Fruit fly (Drosophila melanogaster) whole organism, embryonic: ENCODE measurements around the gene Gprk2.

ENCODE experiments used
- Abd-B ChIP-seq: fragments of 200-800 bp; sonication (Bioruptor generic); optimal IDR thresholded peaks from 2 replicates; lab custom pipeline; 2018; ENCODE audit warnings: missing biosample characterization, mild to moderate bottlenecking, missing genetic modification characterization, moderate library complexity
- Adf1 ChIP-seq: fragments of 200-800 bp; sonication (Bioruptor generic); IDR thresholded peaks from 2 replicates; pipeline ENCODE4 v1.3.6; 2022; ENCODE audit warnings: missing biosample characterization, missing genetic modification characterization
- Atf3 ChIP-seq: fragments of 200-800 bp; sonication (Bioruptor generic); optimal IDR thresholded peaks from 3 replicates; lab custom pipeline; 2016; ENCODE audit warnings: missing biosample characterization, missing genetic modification characterization
- Bgb ChIP-seq: fragments of 200-800 bp; sonication (Bioruptor generic); IDR thresholded peaks from 2 replicates; pipeline ENCODE4 v1.3.6; 2022; ENCODE audit warnings: missing biosample characterization, missing genetic modification characterization; ENCODE audit not compliant: partially characterized antibody
- C15 ChIP-seq: fragments of 200-800 bp; sonication (Bioruptor generic); IDR thresholded peaks from 3 replicates; pipeline ENCODE4 v1.3.6; 2022; ENCODE audit warnings: missing biosample characterization, missing genetic modification characterization
- CG10209 ChIP-seq: fragments of 200-800 bp; sonication (Bioruptor generic); optimal IDR thresholded peaks from 3 replicates; lab custom pipeline; 2017; ENCODE audit warnings: missing biosample characterization, mild to moderate bottlenecking, missing genetic modification characterization, missing genetic modification reagents
- CG12236 ChIP-seq: fragments of 200-800 bp; sonication (Bioruptor generic); optimal IDR thresholded peaks from 2 replicates; lab custom pipeline; 2016; ENCODE audit warnings: missing biosample characterization, missing genetic modification characterization
- CG12659 ChIP-seq: fragments of 200-800 bp; sonication (Bioruptor generic); optimal IDR thresholded peaks from 3 replicates; lab custom pipeline; 2017; ENCODE audit warnings: mild to moderate bottlenecking, missing biosample characterization, missing genetic modification reagents, missing genetic modification characterization
- CG12942 ChIP-seq: fragments of 200-800 bp; sonication (Bioruptor generic); optimal IDR thresholded peaks from 3 replicates; lab custom pipeline; 2016; ENCODE audit warnings: missing biosample characterization, missing genetic modification characterization
- CG13296 ChIP-seq: fragments of 200-800 bp; sonication (Bioruptor generic); optimal IDR thresholded peaks from 3 replicates; lab custom pipeline; 2018; ENCODE audit warnings: missing biosample characterization, mild to moderate bottlenecking, missing genetic modification characterization
- CG14965 ChIP-seq: fragments of 200-800 bp; sonication (Bioruptor generic); optimal IDR thresholded peaks from 2 replicates; lab custom pipeline; 2016; ENCODE audit warnings: missing biosample characterization, missing genetic modification characterization, borderline replicate concordance
- CG15514 ChIP-seq: fragments of 200-800 bp; sonication (Bioruptor generic); optimal IDR thresholded peaks from 3 replicates; lab custom pipeline; 2017; ENCODE audit warnings: missing biosample characterization, missing genetic modification characterization, mild to moderate bottlenecking, moderate library complexity, missing genetic modification reagents
- CG17829 ChIP-seq: fragments of 200-800 bp; optimal IDR thresholded peaks from 2 replicates; lab custom pipeline; 2019; ENCODE audit warnings: missing biosample characterization, mild to moderate bottlenecking, missing genetic modification characterization, moderate library complexity
- CG31441 ChIP-seq: fragments of 200-800 bp; sonication (Bioruptor generic); IDR thresholded peaks from 2 replicates; pipeline ENCODE4 v1.3.6; 2022; ENCODE audit warnings: missing biosample characterization, missing genetic modification characterization
- CG3163 ChIP-seq: fragments of 200-800 bp; sonication (Bioruptor generic); optimal IDR thresholded peaks from 3 replicates; lab custom pipeline; 2016; ENCODE audit warnings: missing biosample characterization, missing genetic modification characterization
- CG32767 ChIP-seq: fragments of 200-800 bp; sonication (Bioruptor generic); IDR thresholded peaks from 2 replicates; pipeline ENCODE4 v1.3.6; 2022; ENCODE audit warnings: missing biosample characterization, missing genetic modification characterization
- CG34224 ChIP-seq: fragments of 200-800 bp; sonication (Bioruptor generic); IDR thresholded peaks from 3 replicates; pipeline ENCODE4 v1.3.6; 2022; ENCODE audit warnings: missing biosample characterization, missing genetic modification characterization; ENCODE audit not compliant: partially characterized antibody
- CG34422 ChIP-seq: fragments of 200-800 bp; sonication (Bioruptor generic); IDR thresholded peaks from 3 replicates; pipeline ENCODE4 v1.3.6; 2022; ENCODE audit warnings: missing biosample characterization, missing genetic modification characterization
- CG3726 ChIP-seq: fragments of 200-800 bp; sonication (Bioruptor generic); IDR thresholded peaks from 3 replicates; pipeline ENCODE4, ENCODE4 v1.3.6; 2022; ENCODE audit warnings: missing biosample characterization, missing genetic modification characterization
- CG3847 ChIP-seq: fragments of 200-800 bp; sonication (Bioruptor generic); IDR thresholded peaks from 2 replicates; pipeline ENCODE4 v1.3.6; 2022; ENCODE audit warnings: missing biosample characterization, missing genetic modification characterization
- CG5180 ChIP-seq: fragments of 200-800 bp; sonication (Bioruptor generic); optimal IDR thresholded peaks from 3 replicates; lab custom pipeline; 2017; ENCODE audit warnings: missing biosample characterization, missing genetic modification characterization, mild to moderate bottlenecking, moderate library complexity, missing genetic modification reagents
- CG7839 ChIP-seq: fragments of 200-800 bp; sonication (Bioruptor generic); optimal IDR thresholded peaks from 3 replicates; lab custom pipeline; 2018; ENCODE audit warnings: missing biosample characterization, mild to moderate bottlenecking, missing genetic modification characterization, moderate library complexity
- CG8359 ChIP-seq: fragments of 200-800 bp; sonication (Bioruptor generic); optimal IDR thresholded peaks from 2 replicates; lab custom pipeline; 2017; ENCODE audit warnings: missing biosample characterization, mild to moderate bottlenecking, missing genetic modification characterization, borderline replicate concordance
- Chrac-16 ChIP-seq: fragments of 200-800 bp; sonication (Bioruptor generic); optimal IDR thresholded peaks from 3 replicates; lab custom pipeline; 2016; ENCODE audit warnings: missing biosample characterization, missing genetic modification characterization
- Drgx ChIP-seq: fragments of 200-800 bp; sonication (Bioruptor generic); IDR thresholded peaks from 2 replicates; pipeline ENCODE4 v1.3.6; 2022; ENCODE audit warnings: missing biosample characterization, missing genetic modification characterization
- Ets97D ChIP-seq: fragments of 200-800 bp; sonication (Bioruptor generic); optimal IDR thresholded peaks from 3 replicates; lab custom pipeline; 2016; ENCODE audit warnings: missing biosample characterization, missing genetic modification characterization
- H15 ChIP-seq: fragments of 200-800 bp; sonication (Bioruptor generic); IDR thresholded peaks from 3 replicates; pipeline ENCODE4 v1.3.6; 2022; ENCODE audit warnings: missing biosample characterization, missing genetic modification characterization
- Hr78 ChIP-seq, 2 experiments: fragments of 200-800 bp in 1 of 2; fragments of >200 bp in 1 of 2; sonication (Bioruptor generic) in 1 of 2; optimal IDR thresholded peaks; 2 replicates each; lab custom pipeline; 2017 to 2019; ENCODE audit warnings: missing biosample characterization in 2 of 2, missing genetic modification characterization in 2 of 2, mild to moderate bottlenecking in 1 of 2, moderate library complexity in 1 of 2
- MESR4 ChIP-seq: fragments of 200-800 bp; sonication (Bioruptor generic); optimal IDR thresholded peaks from 2 replicates; lab custom pipeline; 2018; ENCODE audit warnings: missing biosample characterization, mild to moderate bottlenecking, missing genetic modification characterization, moderate library complexity
- Mad ChIP-seq: fragments of 200-800 bp; sonication (Bioruptor generic); optimal IDR thresholded peaks from 2 replicates; lab custom pipeline; 2016; ENCODE audit warnings: missing biosample characterization, missing genetic modification characterization
- Meics ChIP-seq: fragments of 200-800 bp; sonication (Bioruptor generic); optimal IDR thresholded peaks from 2 replicates; lab custom pipeline; 2017; ENCODE audit warnings: missing biosample characterization, mild to moderate bottlenecking, missing genetic modification characterization
- Oli ChIP-seq: fragments of 200-800 bp; sonication (Bioruptor generic); optimal IDR thresholded peaks from 2 replicates; lab custom pipeline; 2018; ENCODE audit warnings: missing biosample characterization, mild to moderate bottlenecking, missing genetic modification characterization, moderate library complexity
- PHDP ChIP-seq: fragments of 200-800 bp; sonication (Bioruptor generic); optimal IDR thresholded peaks from 3 replicates; lab custom pipeline; 2018; ENCODE audit warnings: missing biosample characterization, mild to moderate bottlenecking, missing genetic modification characterization, moderate library complexity
- Ssrp ChIP-seq: fragments of 200-800 bp; sonication (Bioruptor generic); optimal IDR thresholded peaks from 2 replicates; lab custom pipeline; 2018; ENCODE audit warnings: missing biosample characterization, mild to moderate bottlenecking, missing genetic modification characterization, moderate library complexity
- Trl ChIP-seq, 3 experiments: fragments of >200 bp in 2 of 3; fragments of 200-800 bp in 1 of 3; sonication (Bioruptor generic) in 1 of 3; optimal IDR thresholded peaks; 2 replicates in 1 of 3; 3 replicates in 2 of 3; lab custom pipeline; 2016 to 2017; ENCODE audit warnings: missing biosample characterization in 1 of 3, missing genetic modification characterization in 1 of 3
- ato ChIP-seq: fragments of 200-800 bp; sonication (Bioruptor generic); IDR thresholded peaks from 2 replicates; pipeline ENCODE4 v1.3.6; 2022; ENCODE audit warnings: missing biosample characterization, missing genetic modification characterization; ENCODE audit not compliant: partially characterized antibody
- cad ChIP-seq: fragments of >200 bp; optimal IDR thresholded peaks from 2 replicates; lab custom pipeline; 2017; ENCODE audit warnings: missing biosample characterization, missing genetic modification characterization
- croc ChIP-seq: fragments of 200-800 bp; sonication (Bioruptor generic); conservative IDR thresholded peaks from 3 replicates; pipeline ENCODE4 v1.3.6; 2022; ENCODE audit warnings: missing biosample characterization, missing genetic modification characterization
- dysf ChIP-seq: fragments of 200-800 bp; sonication (Bioruptor generic); IDR thresholded peaks from 3 replicates; pipeline ENCODE4 v1.3.6; 2022; ENCODE audit warnings: missing biosample characterization, missing genetic modification characterization
- ems ChIP-seq: fragments of 200-800 bp; sonication (Bioruptor generic); optimal IDR thresholded peaks from 3 replicates; lab custom pipeline; 2016; ENCODE audit warnings: missing biosample characterization, missing genetic modification characterization
- exex ChIP-seq: fragments of 200-800 bp; sonication (Bioruptor generic); optimal IDR thresholded peaks from 4 replicates; lab custom pipeline; 2018; ENCODE audit warnings: missing biosample characterization, mild to moderate bottlenecking, missing genetic modification characterization, moderate library complexity
- gce ChIP-seq: fragments of 200-800 bp; sonication (Bioruptor generic); IDR thresholded peaks from 3 replicates; pipeline ENCODE4 v1.3.6; 2022; ENCODE audit warnings: missing biosample characterization, missing genetic modification characterization
- lmd ChIP-seq: fragments of 200-800 bp; sonication (Bioruptor generic); IDR thresholded peaks from 2 replicates; pipeline ENCODE4 v1.3.6; 2022; ENCODE audit warnings: missing biosample characterization, missing genetic modification characterization
- maf-S ChIP-seq: fragments of 200-800 bp; sonication (Bioruptor generic); optimal IDR thresholded peaks from 2 replicates; lab custom pipeline; 2016; ENCODE audit warnings: missing biosample characterization, missing genetic modification characterization
- nmo ChIP-seq: fragments of 200-800 bp; sonication (Bioruptor generic); optimal IDR thresholded peaks from 2 replicates; lab custom pipeline; 2018; ENCODE audit warnings: missing biosample characterization, mild to moderate bottlenecking, missing genetic modification characterization, moderate library complexity
- pho ChIP-seq: fragments of 200-800 bp; sonication (Bioruptor generic); optimal IDR thresholded peaks from 2 replicates; lab custom pipeline; 2016; ENCODE audit warnings: missing biosample characterization, missing genetic modification characterization
- scrt ChIP-seq: fragments of 200-800 bp; sonication (Bioruptor generic); optimal IDR thresholded peaks from 2 replicates; lab custom pipeline; 2018; ENCODE audit warnings: missing biosample characterization, mild to moderate bottlenecking, missing genetic modification characterization, moderate library complexity
- unc-4 ChIP-seq: fragments of 200-800 bp; sonication (Bioruptor generic); IDR thresholded peaks from 2 replicates; pipeline ENCODE4 v1.3.6; 2022; ENCODE audit warnings: missing biosample characterization, missing genetic modification characterization; ENCODE audit not compliant: partially characterized antibody
- z ChIP-seq: fragments of 200-800 bp; sonication (Bioruptor generic); IDR thresholded peaks from 3 replicates; pipeline ENCODE4 v1.3.6; 2022; ENCODE audit warnings: missing biosample characterization, missing genetic modification characterization

The Gprk2 gene

dm6 chr3R:31381216-31381688 is 23.8 kb upstream of the Gprk2 start (continued):
- TF ChIP-seq C15 (no peak), Chrac-16 (GFP tag; lab: Kevin White, UChicago) (peak; percentile 28), Mad (GFP tag; lab: Kevin White, UChicago) (peak; percentile 14), pho (GFP tag; lab: Kevin White, UChicago) (peak; percentile 78), CG12236 (GFP tag; lab: Kevin White, UChicago) (no peak), CG12942 (GFP tag; lab: Kevin White, UChicago) (no peak), CG7839 (tag; lab: Kevin White, UChicago) (peak; percentile 52), Adf1 (GFP tag; lab: Robert Waterston, UW) (no peak), CG10209 (GFP tag; lab: Kevin White, UChicago) (peak; percentile 39), ems (peak; percentile 3), Ets97D (no peak), CG34422 (GFP tag; lab: Robert Waterston, UW) (no peak), exex (no peak), Meics (GFP tag; lab: Kevin White, UChicago) (peak; percentile 24), scrt (GFP tag; lab: Kevin White, UChicago) (no peak), CG14965 (GFP tag; lab: Kevin White, UChicago) (no peak), Bgb (GFP tag; lab: Robert Waterston, UW) (peak; percentile 77), z (GFP tag; lab: Robert Waterston, UW) (no peak), CG32767 (GFP tag; lab: Robert Waterston, UW) (no peak; the same call in 1 of the 2 replicates), maf-S (GFP tag; lab: Kevin White, UChicago) (peak; percentile 12), Atf3 (GFP tag; lab: Kevin White, UChicago) (peak; percentile 43), ato (GFP tag; lab: Robert Waterston, UW) (no peak), CG17829 (tag; lab: Kevin White, UChicago) (peak; percentile 4), CG3163 (peak; percentile 4), dysf (GFP tag; lab: Robert Waterston, UW) (peak; percentile 53; the same call in 2 of the 3 replicates), Ssrp (peak; percentile 19), gce (GFP tag; lab: Robert Waterston, UW) (peak; percentile 54; the same call in 1 of the 3 replicates), CG3726 (GFP tag; lab: Robert Waterston, UW) (no peak), CG34224 (GFP tag; lab: Robert Waterston, UW) (no peak), lmd (GFP tag; lab: Robert Waterston, UW) (peak; percentile 36; the same call in 1 of the 2 replicates), CG15514 (peak; percentile 45), H15 (peak; percentile 52; the same call in 2 of the 3 replicates), unc-4 (GFP tag; lab: Robert Waterston, UW) (no peak), nmo (GFP tag; lab: Kevin White, UChicago) (peak; percentile 19), Trl (optimal IDR thresholded peaks at IDR 0.05; lab: Kevin White, UChicago) (no peak), Trl (GFP tag; optimal IDR thresholded peaks at IDR 0.05; lab: Kevin White, UChicago) (peak; percentile 54), CG31441 (GFP tag; lab: Robert Waterston, UW) (peak; percentile 45; the same call in 1 of the 2 replicates), CG13296 (GFP tag; lab: Kevin White, UChicago) (no peak), Drgx (GFP tag; lab: Robert Waterston, UW) (peak; percentile 67), Oli (peak; percentile 23), PHDP (peak; percentile 77), Hr78 (GFP tag; optimal IDR thresholded peaks at IDR 0.05; lab: Kevin White, UChicago) (no peak), CG8359 (GFP tag; lab: Kevin White, UChicago) (no peak), croc (GFP tag; lab: Robert Waterston, UW) (no peak), cad (no peak), CG3847 (GFP tag; lab: Robert Waterston, UW) (peak; percentile 25; the same call in 1 of the 2 replicates), CG5180 (GFP tag; lab: Kevin White, UChicago) (no peak), Abd-B (GFP tag; lab: Kevin White, UChicago) (peak; percentile 19), MESR4 (peak; percentile 20), CG12659 (peak; percentile 49)
